Fruit fly (Drosophila melanogaster): Measurements from ENCODE around the gene CG3226.

Gene CG3226

dm6 chrX:6654198-6654831 lies at the start of gene CG3226, which contains the start of gene Cdc7 (continued):
- no peak for TF ChIP-seq en (GFP tag; optimal IDR thresholded peaks at IDR 0.05)
- peak; percentile 76 for TF ChIP-seq CG12104 (GFP tag; optimal IDR thresholded peaks at IDR 0.05)
- TF ChIP-seq CG30431 (GFP tag; optimal IDR thresholded peaks at IDR 0.05) = peak; percentile 42
- no peak; the same call in 3 of the 4 replicates for TF ChIP-seq Gug (GFP tag; IDR thresholded peaks at IDR 0.05)
- peak; percentile 47 for TF ChIP-seq CG8281 (tag; optimal IDR thresholded peaks at IDR 0.05)
- TF ChIP-seq CG2889 (GFP tag; IDR thresholded peaks at IDR 0.05) = no peak
- peak; percentile 89 for TF ChIP-seq CG7987 (GFP tag; optimal IDR thresholded peaks at IDR 0.05)
- TF ChIP-seq CG11398 (GFP tag; optimal IDR thresholded peaks at IDR 0.05) = no peak
- TF ChIP-seq seq (GFP tag; IDR thresholded peaks at IDR 0.05) = 0 out of 2 replicates have a peak, but pooled peaks have one; percentile 21
- TF ChIP-seq CG10321 (GFP tag; IDR thresholded peaks at IDR 0.05) = peak; percentile 39; the same call in 1 of the 2 replicates
- peak; percentile 90 for TF ChIP-seq CG9727 (GFP tag; optimal IDR thresholded peaks at IDR 0.05)
- peak; percentile 74 for TF ChIP-seq sob (GFP tag; IDR thresholded peaks at IDR 0.05)
- TF ChIP-seq Xbp1 (GFP tag; optimal IDR thresholded peaks at IDR 0.05) = peak; percentile 68
- TF ChIP-seq NC2β (GFP tag; optimal IDR thresholded peaks at IDR 0.05) = peak; percentile 85
- TF ChIP-seq crol (GFP tag; IDR thresholded peaks at IDR 0.05) = no peak; the same call in 1 of the 2 replicates
- TF ChIP-seq HLH3B (GFP tag; IDR thresholded peaks at IDR 0.05) = peak; percentile 46; the same call in 1 of the 2 replicates
- TF ChIP-seq luna (GFP tag; optimal IDR thresholded peaks at IDR 0.05) = no peak
- TF ChIP-seq so (GFP tag; IDR thresholded peaks at IDR 0.05) = 0 out of 3 replicates have a peak, but pooled peaks have one; percentile 44
- no peak for TF ChIP-seq hth (optimal IDR thresholded peaks at IDR 0.05)
- TF ChIP-seq pum (GFP tag; optimal IDR thresholded peaks at IDR 0.05) = no peak
- TF ChIP-seq fd102C (GFP tag; optimal IDR thresholded peaks at IDR 0.05) = no peak
- TF ChIP-seq Stat92E (GFP tag; optimal IDR thresholded peaks at IDR 0.05) = no peak
- TF ChIP-seq CoRest (tag; optimal IDR thresholded peaks at IDR 0.05) = peak; percentile 80
- TF ChIP-seq zen2 (GFP tag; IDR thresholded peaks at IDR 0.05; ENCODE audit: partially characterized antibody) = no peak
- peak; percentile 71 for TF ChIP-seq CG17829 (tag; optimal IDR thresholded peaks at IDR 0.05)
- peak; percentile 54; the same call in 1 of the 3 replicates for TF ChIP-seq H15 (GFP tag; IDR thresholded peaks at IDR 0.05)
- TF ChIP-seq lov (optimal IDR thresholded peaks at IDR 0.05) = no peak
- 0 out of 3 replicates have a peak, but pooled peaks have one; percentile 46 for TF ChIP-seq lov (GFP tag; IDR thresholded peaks at IDR 0.05)
- TF ChIP-seq schlank (tag; optimal IDR thresholded peaks at IDR 0.05) = peak; percentile 78
- peak; percentile 57 for TF ChIP-seq fd3F (GFP tag; optimal IDR thresholded peaks at IDR 0.05)
- peak; percentile 74 for TF ChIP-seq CG17385 (GFP tag; optimal IDR thresholded peaks at IDR 0.05)
- TF ChIP-seq Taf1 (GFP tag; IDR thresholded peaks at IDR 0.05) = no peak
- peak; percentile 65 for TF ChIP-seq CG17186 (GFP tag; optimal IDR thresholded peaks at IDR 0.05)
- TF ChIP-seq hb (GFP tag; IDR thresholded peaks at IDR 0.05; ENCODE audit: partially characterized antibody) = peak; percentile 58; the same call in 1 of the 3 replicates
- TF ChIP-seq Sox102F (GFP tag; optimal IDR thresholded peaks at IDR 0.05) = peak; percentile 27
- TF ChIP-seq Rfx (GFP tag; IDR thresholded peaks at IDR 0.05) = peak; percentile 83
- TF ChIP-seq Pdp1 (GFP tag; optimal IDR thresholded peaks at IDR 0.05) = peak; percentile 31 to 43
- TF ChIP-seq Opbp (GFP tag; IDR thresholded peaks at IDR 0.05; ENCODE audit: partially characterized antibody) = peak; percentile 83
- TF ChIP-seq CG15514 (GFP tag; optimal IDR thresholded peaks at IDR 0.05) = peak; percentile 92
- peak; percentile 19 for TF ChIP-seq CG8089 (GFP tag; optimal IDR thresholded peaks at IDR 0.05)
- no peak for TF ChIP-seq CG16815 (GFP tag; optimal IDR thresholded peaks at IDR 0.05)
- TF ChIP-seq ERR (GFP tag; optimal IDR thresholded peaks at IDR 0.05) = no peak
- TF ChIP-seq fru (optimal IDR thresholded peaks at IDR 0.05) = no peak
- TF ChIP-seq maf-S (GFP tag; optimal IDR thresholded peaks at IDR 0.05) = peak; percentile 17
- TF ChIP-seq CG16863 (GFP tag; optimal IDR thresholded peaks at IDR 0.05) = peak; percentile 44
- TF ChIP-seq CG11696 (GFP tag; IDR thresholded peaks at IDR 0.05) = 0 out of 2 replicates have a peak, but pooled peaks have one; percentile 11
- 0 out of 4 replicates have a peak, but pooled peaks have one; percentile 11 for TF ChIP-seq chinmo (GFP tag; IDR thresholded peaks at IDR 0.05; ENCODE audit: partially characterized antibody)
- TF ChIP-seq CG5953 (GFP tag; IDR thresholded peaks at IDR 0.05) = no peak
- TF ChIP-seq CG17802 (tag; optimal IDR thresholded peaks at IDR 0.05) = peak; percentile 38
- peak; percentile 72 for TF ChIP-seq nmo (GFP tag; optimal IDR thresholded peaks at IDR 0.05)

All from whole organism, embryonic.